Worm (Caenorhabditis elegans) whole organism, L4 larva: Measurements from ENCODE around the gene srv-9.

Experiments
- D1046.2 ChIP-seq: fragments of 200-800 bp; sonication (Bioruptor generic); IDR thresholded peaks from 2 replicates; pipeline ENCODE4 v1.3.6; 2022; ENCODE audit warnings: missing genetic modification characterization, missing compliant biosample characterization
- F44E2.7 ChIP-seq: fragments of 200-800 bp; sonication (Bioruptor generic); IDR thresholded peaks from 2 replicates; pipeline ENCODE4 v2.1.2; 2022; ENCODE audit warnings: missing genetic modification characterization, missing compliant biosample characterization
- R02D3.7 ChIP-seq: fragments of 150-350 bp; sonication (generic microtip); optimal IDR thresholded peaks from 3 replicates; lab custom pipeline; 2014; ENCODE audit warnings: missing biosample characterization, missing genetic modification characterization
- T20F7.1 ChIP-seq: fragments of 200-800 bp; sonication (Bioruptor generic); optimal IDR thresholded peaks from 2 replicates; lab custom pipeline; 2018; ENCODE audit warnings: mild to moderate bottlenecking, missing genetic modification characterization, missing compliant biosample characterization
- Y5F2A.4 ChIP-seq: fragments of 200-800 bp; sonication (Bioruptor generic); optimal IDR thresholded peaks from 2 replicates; lab custom pipeline; 2018; ENCODE audit warnings: mild to moderate bottlenecking, missing genetic modification characterization, missing compliant biosample characterization
- ZK546.5 ChIP-seq, 2 experiments: sonication (generic microtip); optimal IDR thresholded peaks; 2 replicates each; lab custom pipeline; 2017; ENCODE audit warnings: missing biosample characterization in 2 of 2, missing genetic modification characterization in 2 of 2
- ama-1 ChIP-seq: fragments of 150-350 bp; optimal IDR thresholded peaks from 2 replicates; lab custom pipeline; 2014; ENCODE audit warnings: inconsistent platforms, mixed read lengths
- arid-1 ChIP-seq: fragments of 200-800 bp; sonication (Bioruptor generic); conservative IDR thresholded peaks from 2 replicates; pipeline ENCODE4 v1.3.6; 2022; ENCODE audit warnings: missing genetic modification reagents, missing genetic modification characterization, missing compliant biosample characterization
- ceh-32 ChIP-seq: sonication (generic microtip); optimal IDR thresholded peaks from 2 replicates; lab custom pipeline; 2016; ENCODE audit warnings: mild to moderate bottlenecking, missing genetic modification characterization, missing compliant biosample characterization; ENCODE audit not compliant: poor library complexity
- ceh-82 ChIP-seq: sonication (generic microtip); optimal IDR thresholded peaks from 2 replicates; lab custom pipeline; 2017; ENCODE audit warnings: missing biosample characterization, missing genetic modification characterization
- ces-1 ChIP-seq: fragments of 150-350 bp; sonication (generic microtip); optimal IDR thresholded peaks from 4 replicates; lab custom pipeline; 2014; ENCODE audit warnings: missing biosample characterization, missing genetic modification reagents, missing genetic modification characterization
- cey-2 ChIP-seq: sonication (generic microtip); optimal IDR thresholded peaks from 3 replicates; lab custom pipeline; 2017; ENCODE audit warnings: missing genetic modification characterization, mild to moderate bottlenecking, missing compliant biosample characterization, antibody characterized with exemption, borderline replicate concordance; ENCODE audit not compliant: insufficient read depth
- ctbp-1 ChIP-seq: fragments of 200-800 bp; sonication (Bioruptor generic); IDR thresholded peaks from 2 replicates; pipeline ENCODE4 v1.3.6; 2022; ENCODE audit warnings: missing genetic modification reagents, missing genetic modification characterization, missing compliant biosample characterization
- daf-16 ChIP-seq, 3 experiments: sonication (generic microtip); optimal IDR thresholded peaks; 2 replicates each; lab custom pipeline; 2016 to 2017; ENCODE audit warnings: missing genetic modification characterization in 3 of 3, missing genetic modification reagents in 3 of 3, mild to moderate bottlenecking in 2 of 3, missing compliant biosample characterization in 2 of 3, missing biosample characterization in 1 of 3, moderate library complexity in 1 of 3
- dmd-9 ChIP-seq: fragments of 200-800 bp; sonication (Bioruptor generic); IDR thresholded peaks from 2 replicates; pipeline ENCODE4 v1.3.6; 2022; ENCODE audit warnings: missing genetic modification reagents, missing genetic modification characterization, missing compliant biosample characterization
- dpl-1 ChIP-seq: fragments of 150-350 bp; optimal IDR thresholded peaks from 2 replicates; lab custom pipeline; 2014; ENCODE audit warnings: missing biosample characterization, missing genetic modification reagents, missing genetic modification characterization
- gei-8 ChIP-seq: fragments of 200-800 bp; sonication (Bioruptor generic); optimal IDR thresholded peaks from 2 replicates; lab custom pipeline; 2018; ENCODE audit warnings: mild to moderate bottlenecking, missing genetic modification characterization, missing compliant biosample characterization
- hlh-30 ChIP-seq: sonication (generic microtip); optimal IDR thresholded peaks from 2 replicates; lab custom pipeline; 2017; ENCODE audit warnings: antibody characterized with exemption, mild to moderate bottlenecking, missing genetic modification characterization, missing compliant biosample characterization; ENCODE audit not compliant: insufficient read depth
- hmg-1.1 ChIP-seq: fragments of 200-800 bp; sonication (Bioruptor generic); IDR thresholded peaks from 2 replicates; pipeline ENCODE4 v1.3.6; 2022; ENCODE audit warnings: missing genetic modification reagents, missing genetic modification characterization, missing compliant biosample characterization
- lin-1 ChIP-seq: fragments of 200-800 bp; sonication (Bioruptor generic); IDR thresholded peaks from 2 replicates; pipeline ENCODE4 v1.3.6; 2022; ENCODE audit warnings: missing genetic modification reagents, missing genetic modification characterization, missing compliant biosample characterization
- lin-13 ChIP-seq: fragments of 150-350 bp; optimal IDR thresholded peaks from 2 replicates; lab custom pipeline; 2014; ENCODE audit warnings: missing biosample characterization, missing genetic modification reagents, missing genetic modification characterization
- lin-29 ChIP-seq: fragments of 200-800 bp; sonication (Bioruptor generic); IDR thresholded peaks from 2 replicates; pipeline ENCODE4 v1.3.6; 2022; ENCODE audit warnings: missing genetic modification reagents, missing genetic modification characterization, missing compliant biosample characterization
- lin-39 ChIP-seq: fragments of 150-350 bp; optimal IDR thresholded peaks from 2 replicates; lab custom pipeline; 2014; ENCODE audit warnings: missing biosample characterization, missing genetic modification reagents, missing genetic modification characterization
- lir-3 ChIP-seq: sonication (generic microtip); optimal IDR thresholded peaks from 2 replicates; lab custom pipeline; 2016; ENCODE audit warnings: mild to moderate bottlenecking, missing genetic modification characterization, missing compliant biosample characterization
- lsy-2 ChIP-seq, 2 experiments: fragments of 150-350 bp in 1 of 2; sonication (generic microtip) in 1 of 2; optimal IDR thresholded peaks; 2 replicates each; lab custom pipeline; 2014 to 2017; ENCODE audit warnings: missing biosample characterization in 2 of 2, missing genetic modification characterization in 2 of 2
- madf-5 ChIP-seq, 2 experiments: fragments of 200-800 bp; sonication (Bioruptor generic); IDR thresholded peaks; 2 replicates each; pipeline ENCODE4 v1.3.6; 2022; ENCODE audit warnings: missing compliant biosample characterization in 2 of 2, missing genetic modification characterization in 2 of 2
- madf-9 ChIP-seq: fragments of 200-800 bp; sonication (Bioruptor generic); conservative IDR thresholded peaks from 2 replicates; pipeline ENCODE4 v1.3.6; 2022; ENCODE audit warnings: missing genetic modification reagents, missing genetic modification characterization, missing compliant biosample characterization
- mes-2 ChIP-seq: sonication (generic microtip); optimal IDR thresholded peaks from 2 replicates; lab custom pipeline; 2016; ENCODE audit warnings: missing genotype, mild to moderate bottlenecking, missing genetic modification characterization, missing compliant biosample characterization; ENCODE audit not compliant: poor library complexity, severe bottlenecking
- mxl-2 ChIP-seq: fragments of 200-800 bp; sonication (Bioruptor generic); conservative IDR thresholded peaks from 2 replicates; pipeline ENCODE4 v1.3.6; 2022; ENCODE audit warnings: missing genetic modification reagents, missing genetic modification characterization, missing compliant biosample characterization
- mxl-3 ChIP-seq: fragments of 200-800 bp; sonication (Bioruptor generic); optimal IDR thresholded peaks from 2 replicates; lab custom pipeline; 2018; ENCODE audit warnings: mild to moderate bottlenecking, missing genetic modification characterization, missing compliant biosample characterization
- nhr-10 ChIP-seq: fragments of 150-350 bp; optimal IDR thresholded peaks from 2 replicates; lab custom pipeline; 2014; ENCODE audit warnings: missing biosample characterization, missing genetic modification characterization
- nhr-102 ChIP-seq: sonication (generic microtip); optimal IDR thresholded peaks from 2 replicates; lab custom pipeline; 2016; ENCODE audit warnings: mild to moderate bottlenecking, missing genetic modification characterization, moderate library complexity, missing compliant biosample characterization
- nhr-11 ChIP-seq: fragments of 150-350 bp; optimal IDR thresholded peaks from 2 replicates; lab custom pipeline; 2014; ENCODE audit warnings: missing biosample characterization, missing genetic modification characterization
- nhr-237 ChIP-seq: sonication (generic microtip); optimal IDR thresholded peaks from 2 replicates; lab custom pipeline; 2017; ENCODE audit warnings: missing biosample characterization, missing genetic modification characterization
- nhr-28 ChIP-seq: fragments of 150-350 bp; optimal IDR thresholded peaks from 2 replicates; lab custom pipeline; 2014; ENCODE audit warnings: missing biosample characterization, missing genetic modification characterization
- nhr-42 ChIP-seq: fragments of 200-800 bp; sonication (Bioruptor generic); IDR thresholded peaks from 2 replicates; pipeline ENCODE4 v1.3.6; 2022; ENCODE audit warnings: missing genetic modification characterization, missing compliant biosample characterization
- nhr-48 ChIP-seq: sonication (generic microtip); optimal IDR thresholded peaks from 2 replicates; lab custom pipeline; 2016; ENCODE audit warnings: mild to moderate bottlenecking, missing genetic modification characterization, missing compliant biosample characterization
- nhr-6 ChIP-seq: fragments of 150-350 bp; optimal IDR thresholded peaks from 2 replicates; lab custom pipeline; 2014; ENCODE audit warnings: missing biosample characterization, missing genetic modification characterization
- pqm-1 ChIP-seq: sonication (generic microtip); optimal IDR thresholded peaks from 2 replicates; lab custom pipeline; 2017; ENCODE audit warnings: missing biosample characterization, missing genetic modification characterization
- rbr-2 ChIP-seq: sonication (generic microtip); optimal IDR thresholded peaks from 2 replicates; lab custom pipeline; 2016; ENCODE audit warnings: missing genotype, missing genetic modification characterization, missing compliant biosample characterization
- saeg-2 ChIP-seq: fragments of 200-800 bp; sonication (Bioruptor generic); IDR thresholded peaks from 2 replicates; pipeline ENCODE4 v1.3.6; 2022; ENCODE audit warnings: missing genetic modification reagents, missing genetic modification characterization, missing compliant biosample characterization
- sdz-12 ChIP-seq: fragments of 200-800 bp; sonication (Bioruptor generic); optimal IDR thresholded peaks from 2 replicates; lab custom pipeline; 2018; ENCODE audit warnings: mild to moderate bottlenecking, missing genetic modification characterization, missing compliant biosample characterization
- snpc-1.2 ChIP-seq: fragments of 200-800 bp; sonication (Bioruptor generic); IDR thresholded peaks from 2 replicates; pipeline ENCODE4 v1.3.6; 2022; ENCODE audit warnings: missing genetic modification reagents, missing genetic modification characterization, missing compliant biosample characterization
- snpc-4 ChIP-seq: fragments of 150-350 bp; optimal IDR thresholded peaks from 2 replicates; lab custom pipeline; 2014; ENCODE audit warnings: missing biosample characterization, missing genetic modification characterization
- tag-97 ChIP-seq: fragments of 200-800 bp; sonication (Bioruptor generic); IDR thresholded peaks from 2 replicates; pipeline ENCODE4 v1.3.6; 2022; ENCODE audit warnings: missing genetic modification characterization, missing compliant biosample characterization
- vab-7 ChIP-seq: fragments of 200-800 bp; sonication (Bioruptor generic); IDR thresholded peaks from 2 replicates; pipeline ENCODE4 v1.3.6; 2022; ENCODE audit warnings: missing genetic modification reagents, missing genetic modification characterization, missing compliant biosample characterization
- zfp-2 ChIP-seq: sonication (generic microtip); optimal IDR thresholded peaks from 2 replicates; lab custom pipeline; 2016; ENCODE audit warnings: mild to moderate bottlenecking, missing genetic modification characterization, missing compliant biosample characterization
- zfp-3 ChIP-seq: fragments of 200-800 bp; sonication (Bioruptor generic); conservative IDR thresholded peaks from 2 replicates; pipeline ENCODE4 v1.3.6; 2022; ENCODE audit warnings: missing genetic modification reagents, missing genetic modification characterization, missing compliant biosample characterization
- ztf-11 ChIP-seq: fragments of 150-350 bp; optimal IDR thresholded peaks from 2 replicates; lab custom pipeline; 2014; ENCODE audit warnings: missing biosample characterization, missing genetic modification characterization
- ztf-7 ChIP-seq: fragments of 150-350 bp; optimal IDR thresholded peaks from 2 replicates; lab custom pipeline; 2014; ENCODE audit warnings: missing biosample characterization, missing genetic modification characterization

Gene srv-9

ce11 chrV:13401669-13402068 is 21.3 kb downstream of the srv-9 start:
- TF ChIP-seq lsy-2 (tag; optimal IDR thresholded peaks at IDR 0.05; lab: Kevin White, UChicago) (no peak), hmg-1.1 (no peak), tag-97 (GFP tag; lab: Robert Waterston, UW) (no peak)

- no peak for TF ChIP-seq snpc-4 (tag; lab: Kevin White, UChicago)
- TF ChIP-seq dmd-9 (GFP tag; lab: Robert Waterston, UW), result no peak
- no peak for TF ChIP-seq saeg-2 (GFP tag; lab: Robert Waterston, UW)
- TF ChIP-seq zfp-3, result no peak
- TF ChIP-seq lin-29 (GFP tag; lab: Robert Waterston, UW), result no peak
- no peak for TF ChIP-seq ztf-11 (tag; lab: Kevin White, UChicago)
- TF ChIP-seq nhr-28 (tag; lab: Kevin White, UChicago), result no peak
- TF ChIP-seq nhr-48, result no peak
- TF ChIP-seq zfp-2 (tag; lab: Kevin White, UChicago), result no peak
- peak; percentile 28 for TF ChIP-seq hmg-1.1
- TF ChIP-seq lin-1 (GFP tag; lab: Robert Waterston, UW), result no peak
- TF ChIP-seq R02D3.7 (tag; lab: Kevin White, UChicago), result no peak
- no peak for TF ChIP-seq arid-1 (GFP tag; lab: Robert Waterston, UW)
- no peak for TF ChIP-seq hlh-30 (tag; lab: Kevin White, UChicago)
- no peak for TF ChIP-seq nhr-10 (tag; lab: Kevin White, UChicago)
- TF ChIP-seq nhr-102 (tag; lab: Kevin White, UChicago), result no peak
- no peak for TF ChIP-seq dpl-1
- no peak for TF ChIP-seq Y5F2A.4 (GFP tag; lab: Kevin White, UChicago)
- no peak for TF ChIP-seq ceh-32 (tag; lab: Kevin White, UChicago)
- no peak for TF ChIP-seq snpc-1.2
- no peak for TF ChIP-seq ZK546.5 (tag; optimal IDR thresholded peaks at IDR 0.05; lab: Kevin White, UChicago)
- no peak for TF ChIP-seq nhr-42 (GFP tag; lab: Robert Waterston, UW)
- TF ChIP-seq T20F7.1, result no peak
- no peak for TF ChIP-seq lin-13 (GFP tag; lab: Kevin White, UChicago)
- no peak for TF ChIP-seq daf-16 (GFP tag; optimal IDR thresholded peaks at IDR 0.05; lab: Kevin White, UChicago)
- TF ChIP-seq daf-16 (tag; optimal IDR thresholded peaks at IDR 0.05; lab: Kevin White, UChicago), result no peak
- no peak for TF ChIP-seq nhr-6 (tag; lab: Kevin White, UChicago)
- TF ChIP-seq F44E2.7 (GFP tag; lab: Robert Waterston, UW), result no peak
- no peak for TF ChIP-seq ztf-7 (tag; lab: Kevin White, UChicago)
- no peak for TF ChIP-seq nhr-237 (tag; lab: Kevin White, UChicago)
- TF ChIP-seq lir-3 (tag; lab: Kevin White, UChicago), result no peak
- no peak for TF ChIP-seq ceh-82
- TF ChIP-seq ces-1 (GFP tag; lab: Kevin White, UChicago), result no peak
- TF ChIP-seq ama-1, result no peak
- 0 out of 2 replicates have a peak, but pooled peaks have one; percentile 43 for TF ChIP-seq ctbp-1 (GFP tag; lab: Robert Waterston, UW)
- TF ChIP-seq madf-9, result no peak
- peak; percentile 15 for TF ChIP-seq mes-2 (tag; lab: Kevin White, UChicago)
- no peak for TF ChIP-seq nhr-11 (tag; lab: Kevin White, UChicago)
- TF ChIP-seq sdz-12 (GFP tag; lab: Kevin White, UChicago), result no peak
- no peak for TF ChIP-seq rbr-2 (tag; lab: Kevin White, UChicago)
- TF ChIP-seq madf-5 (GFP tag; IDR thresholded peaks at IDR 0.05; lab: Robert Waterston, UW), result 0 out of 4 replicates have a peak, but pooled peaks of 1 of the 2 experiments have one; percentile 41
- TF ChIP-seq mxl-3 (GFP tag; lab: Kevin White, UChicago), result no peak
- no peak for TF ChIP-seq lin-39 (tag; lab: Kevin White, UChicago)
- no peak for TF ChIP-seq mxl-2 (GFP tag; lab: Robert Waterston, UW)
- peak; percentile 4 for TF ChIP-seq gei-8 (GFP tag; lab: Kevin White, UChicago)
- TF ChIP-seq D1046.2 (GFP tag; lab: Robert Waterston, UW), result no peak
- no peak for TF ChIP-seq cey-2 (tag; lab: Kevin White, UChicago)
- 0 out of 2 replicates have a peak, but pooled peaks have one; percentile 7 for TF ChIP-seq vab-7 (GFP tag; lab: Robert Waterston, UW)
- TF ChIP-seq pqm-1, result no peak
These were observed 26.5 kb downstream of the srv-9 start for ce11 chrV:13396426-13396825.
